Fruit fly (Drosophila melanogaster): ENCODE data around the gene CheB38b.

- no peak for TF ChIP-seq rn (GFP tag; IDR thresholded peaks at IDR 0.05)
- no peak for TF ChIP-seq Pif1B (GFP tag; optimal IDR thresholded peaks at IDR 0.05)
- TF ChIP-seq CG13204 (GFP tag; optimal IDR thresholded peaks at IDR 0.05), result no peak
- TF ChIP-seq Snoo (tag; optimal IDR thresholded peaks at IDR 0.05), result no peak
- TF ChIP-seq Ets98B (GFP tag; IDR thresholded peaks at IDR 0.05), result no peak
- TF ChIP-seq CG32121 (GFP tag; IDR thresholded peaks at IDR 0.05), result no peak
Measured at dm6 chr2L:20835501-20835900, 18.4 kb upstream of the CheB38b start, which contains the start of gene Oseg5.

All from whole organism, pupa.